Worm (Caenorhabditis elegans): ENCODE results near the gene nhr-76.

DNA sequence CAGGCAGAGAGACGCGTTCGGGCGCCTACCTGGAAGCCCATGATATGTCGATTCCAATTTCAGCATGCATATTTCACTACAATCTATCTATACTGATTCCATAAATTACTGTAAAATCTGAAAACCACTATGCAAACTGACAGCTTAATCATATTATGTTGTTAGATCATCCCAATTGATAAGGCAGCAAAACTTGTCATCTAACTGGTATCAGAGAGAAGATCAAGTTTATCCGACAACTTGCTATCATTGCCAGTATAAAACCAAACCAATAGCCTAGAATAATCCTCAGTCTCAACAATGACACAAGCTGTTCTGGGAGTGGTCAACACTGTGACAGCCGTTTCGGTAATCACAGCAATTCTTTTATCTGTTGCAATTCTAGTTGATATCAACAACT, 23.2 kb upstream of the nhr-76 start, which contains the start of gene col-102:
- TF ChIP-seq F13H6.1 (tag; optimal IDR thresholded peaks at IDR 0.05) (no peak), nhr-12 (tag; optimal IDR thresholded peaks at IDR 0.05) (no peak), ama-1 (optimal IDR thresholded peaks at IDR 0.05) (no peak), unc-62 (GFP tag; optimal IDR thresholded peaks at IDR 0.05) (no peak), nhr-237 (tag; optimal IDR thresholded peaks at IDR 0.05) (no peak), elt-1 (tag; optimal IDR thresholded peaks at IDR 0.05) (no peak), unc-55 (GFP tag; optimal IDR thresholded peaks at IDR 0.05) (no peak), snpc-4 (tag; optimal IDR thresholded peaks at IDR 0.05) (no peak), egl-27 (tag; optimal IDR thresholded peaks at IDR 0.05) (no peak)
